Worm (Caenorhabditis elegans): Measurements from ENCODE around the gene apm-3.

DNA sequence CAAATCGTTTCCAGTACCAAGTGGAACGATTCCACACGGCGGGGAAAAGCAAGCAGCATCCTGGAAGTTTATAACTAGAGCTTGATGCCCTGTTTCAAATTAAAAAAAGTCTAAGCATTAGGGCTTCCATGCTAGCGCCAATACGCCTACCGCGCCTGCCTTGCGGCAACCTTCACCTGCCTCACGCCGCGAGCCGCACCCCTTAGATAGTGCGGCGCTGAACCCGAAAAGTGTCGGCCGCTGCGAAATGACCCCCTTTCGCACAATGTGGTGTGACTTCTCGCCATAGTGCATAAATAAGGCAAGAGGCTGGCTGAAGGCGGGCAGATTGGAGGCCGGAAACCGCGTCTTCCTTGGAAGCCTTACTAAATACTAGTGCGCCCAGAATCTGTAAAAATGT is 31.7 kb downstream of the apm-3 start:
- TF ChIP-seq egl-27 (tag; optimal IDR thresholded peaks at IDR 0.05) (no peak), tbx-2 (tag; optimal IDR thresholded peaks at IDR 0.05) (no peak), jun-1 (tag; optimal IDR thresholded peaks at IDR 0.05) (no peak), C16A3.4 (tag; optimal IDR thresholded peaks at IDR 0.05) (no peak), nhr-77 (tag; optimal IDR thresholded peaks at IDR 0.05) (no peak), mdl-1 (tag; optimal IDR thresholded peaks at IDR 0.05) (no peak), lin-39 (tag; optimal IDR thresholded peaks at IDR 0.05) (no peak), skn-1 (tag; optimal IDR thresholded peaks at IDR 0.05) (no peak)
